Worm (Caenorhabditis elegans) whole organism, young adult: ENCODE measurements around the gene F41H10.5.

Experiments
- B0035.1 ChIP-seq: sonication (generic microtip); optimal IDR thresholded peaks from 2 replicates; lab custom pipeline; 2016; ENCODE audit warnings: missing genetic modification characterization, mild to moderate bottlenecking, missing compliant biosample characterization, missing genotype, missing genetic modification reagents
- F10E7.11 ChIP-seq: sonication (generic microtip); optimal IDR thresholded peaks from 2 replicates; lab custom pipeline; 2017; ENCODE audit warnings: mild to moderate bottlenecking, missing genetic modification characterization, moderate library complexity, missing compliant biosample characterization
- F33H1.4 ChIP-seq: fragments of 200-800 bp; sonication (Bioruptor generic); IDR thresholded peaks from 2 replicates; pipeline ENCODE4 v1.3.6; 2022; ENCODE audit warnings: missing genetic modification reagents, missing genetic modification characterization, missing compliant biosample characterization
- F57C9.4 ChIP-seq: sonication (generic microtip); optimal IDR thresholded peaks from 2 replicates; lab custom pipeline; 2017; ENCODE audit warnings: mild to moderate bottlenecking, missing genetic modification characterization, missing compliant biosample characterization
- K11D2.4 ChIP-seq: fragments of 200-800 bp; sonication (Bioruptor generic); IDR thresholded peaks from 2 replicates; pipeline ENCODE4 v1.3.6; 2022; ENCODE audit warnings: missing genetic modification reagents, missing genetic modification characterization, missing compliant biosample characterization
- Y56A3A.18 ChIP-seq: fragments of 200-800 bp; sonication (Bioruptor generic); IDR thresholded peaks from 2 replicates; pipeline ENCODE4 v1.3.6; 2022; ENCODE audit warnings: missing genetic modification reagents, missing genetic modification characterization, missing compliant biosample characterization
- Y67H2A.10 ChIP-seq: fragments of 200-800 bp; sonication (Bioruptor generic); conservative IDR thresholded peaks from 2 replicates; pipeline ENCODE4 v1.3.6; 2022; ENCODE audit warnings: missing genetic modification reagents, missing genetic modification characterization, missing compliant biosample characterization
- Y95B8A.8 ChIP-seq: fragments of 200-800 bp; sonication (Bioruptor generic); IDR thresholded peaks from 2 replicates; pipeline ENCODE4 v1.3.6; 2022; ENCODE audit warnings: missing genetic modification reagents, missing genetic modification characterization, missing compliant biosample characterization
- aptf-3 ChIP-seq: fragments of 200-800 bp; sonication (Bioruptor generic); IDR thresholded peaks from 2 replicates; pipeline ENCODE4 v1.3.6; 2022; ENCODE audit warnings: missing genetic modification characterization, missing compliant biosample characterization
- ccch-3 ChIP-seq: fragments of 200-800 bp; sonication (Bioruptor generic); optimal IDR thresholded peaks from 2 replicates; lab custom pipeline; 2018; ENCODE audit warnings: mild to moderate bottlenecking, missing genetic modification characterization, missing compliant biosample characterization
- ceh-40 ChIP-seq: fragments of 200-800 bp; sonication (Bioruptor generic); IDR thresholded peaks from 2 replicates; pipeline ENCODE4 v1.3.6; 2022; ENCODE audit warnings: missing genetic modification characterization, missing compliant biosample characterization
- ceh-91 ChIP-seq: fragments of 200-800 bp; sonication (Bioruptor generic); IDR thresholded peaks from 2 replicates; pipeline ENCODE4 v1.3.6; 2022; ENCODE audit warnings: missing genetic modification reagents, missing genetic modification characterization, missing compliant biosample characterization
- chd-7 ChIP-seq: sonication (generic microtip); optimal IDR thresholded peaks from 2 replicates; lab custom pipeline; 2016; ENCODE audit warnings: mild to moderate bottlenecking, missing genetic modification characterization, moderate library complexity, missing compliant biosample characterization
- dpl-1 ChIP-seq: fragments of 150-350 bp; optimal IDR thresholded peaks from 2 replicates; lab custom pipeline; 2014; ENCODE audit warnings: missing biosample characterization, missing genetic modification reagents, missing genetic modification characterization
- efl-1 ChIP-seq: fragments of 150-350 bp; optimal IDR thresholded peaks from 2 replicates; lab custom pipeline; 2014; ENCODE audit warnings: missing biosample characterization, missing genetic modification reagents, missing genetic modification characterization
- egl-18 ChIP-seq: fragments of 200-800 bp; sonication (Bioruptor generic); IDR thresholded peaks from 2 replicates; pipeline ENCODE4 v1.3.6; 2022; ENCODE audit warnings: missing genetic modification reagents, missing genetic modification characterization, missing compliant biosample characterization
- hmg-20 ChIP-seq: fragments of 200-800 bp; sonication (Bioruptor generic); IDR thresholded peaks from 2 replicates; pipeline ENCODE4 v1.3.6; 2022; ENCODE audit warnings: missing genetic modification reagents, missing genetic modification characterization, missing compliant biosample characterization
- hrde-1 ChIP-seq: sonication (generic microtip); optimal IDR thresholded peaks from 2 replicates; lab custom pipeline; 2016; ENCODE audit warnings: missing genetic modification characterization, mild to moderate bottlenecking, missing compliant biosample characterization, moderate library complexity, missing genotype, missing genetic modification reagents, borderline replicate concordance
- lir-1 ChIP-seq: fragments of 200-800 bp; sonication (Bioruptor generic); conservative IDR thresholded peaks from 2 replicates; pipeline ENCODE4 v1.3.6; 2022; ENCODE audit warnings: missing genetic modification reagents, missing genetic modification characterization, missing compliant biosample characterization
- lsl-1 ChIP-seq: fragments of 200-800 bp; sonication (Bioruptor generic); optimal IDR thresholded peaks from 2 replicates; lab custom pipeline; 2018; ENCODE audit warnings: mild to moderate bottlenecking, missing genetic modification characterization, moderate library complexity, missing compliant biosample characterization
- lsy-27 ChIP-seq: sonication (generic microtip); optimal IDR thresholded peaks from 2 replicates; lab custom pipeline; 2017; ENCODE audit warnings: missing genetic modification characterization, mild to moderate bottlenecking, missing compliant biosample characterization, antibody characterized with exemption, missing genotype, borderline replicate concordance; ENCODE audit not compliant: insufficient read depth
- madf-10 ChIP-seq: sonication (generic microtip); optimal IDR thresholded peaks from 2 replicates; lab custom pipeline; 2016; ENCODE audit warnings: mild to moderate bottlenecking, missing genetic modification characterization, missing compliant biosample characterization
- madf-3 ChIP-seq: fragments of 200-800 bp; sonication (Bioruptor generic); IDR thresholded peaks from 2 replicates; pipeline ENCODE4 v1.3.6; 2022; ENCODE audit warnings: missing genetic modification reagents, missing genetic modification characterization, missing compliant biosample characterization
- madf-6 ChIP-seq: fragments of 200-800 bp; sonication (Bioruptor generic); IDR thresholded peaks from 2 replicates; pipeline ENCODE4 v1.3.6; 2022; ENCODE audit warnings: missing genetic modification reagents, missing genetic modification characterization, missing compliant biosample characterization
- mes-4 ChIP-seq: sonication (generic microtip); optimal IDR thresholded peaks from 2 replicates; lab custom pipeline; 2016; ENCODE audit warnings: missing genotype, missing genetic modification characterization, missing compliant biosample characterization
- mxl-1 ChIP-seq: sonication (generic microtip); optimal IDR thresholded peaks from 2 replicates; lab custom pipeline; 2016; ENCODE audit warnings: missing genetic modification characterization, missing compliant biosample characterization
- nfya-2 ChIP-seq: fragments of 200-800 bp; sonication (Bioruptor generic); IDR thresholded peaks from 2 replicates; pipeline ENCODE4 v1.3.6; 2022; ENCODE audit warnings: missing genetic modification reagents, missing genetic modification characterization, missing compliant biosample characterization
- pha-4 ChIP-seq: fragments of 150-350 bp; sonication (generic microtip); optimal IDR thresholded peaks from 2 replicates; lab custom pipeline; 2014; ENCODE audit warnings: missing biosample characterization, missing genetic modification reagents, missing genetic modification characterization
- rcor-1 ChIP-seq: fragments of 200-800 bp; sonication (Bioruptor generic); IDR thresholded peaks from 2 replicates; pipeline ENCODE4 v1.3.6; 2022; ENCODE audit warnings: missing genetic modification reagents, missing genetic modification characterization, missing compliant biosample characterization
- rec-8 ChIP-seq, 2 experiments: sonication (generic microtip); optimal IDR thresholded peaks; 2 replicates each; lab custom pipeline; 2016; ENCODE audit warnings: mild to moderate bottlenecking in 2 of 2, missing genetic modification characterization in 2 of 2, missing genetic modification reagents in 2 of 2, missing genotype in 2 of 2, missing biosample characterization in 1 of 2, missing compliant biosample characterization in 1 of 2, moderate library complexity in 1 of 2
- sdz-38 ChIP-seq: sonication (generic microtip); optimal IDR thresholded peaks from 2 replicates; lab custom pipeline; 2016; ENCODE audit warnings: missing genotype, missing genetic modification characterization, missing compliant biosample characterization
- snpc-1.3 ChIP-seq: sonication (generic microtip); optimal IDR thresholded peaks from 2 replicates; lab custom pipeline; 2017; ENCODE audit warnings: missing genetic modification characterization, mild to moderate bottlenecking, missing compliant biosample characterization, antibody characterized with exemption, moderate library complexity, missing genotype, missing genetic modification reagents; ENCODE audit not compliant: insufficient read depth
- somi-1 ChIP-seq: fragments of 200-800 bp; sonication (Bioruptor generic); optimal IDR thresholded peaks from 2 replicates; lab custom pipeline; 2018; ENCODE audit warnings: mild to moderate bottlenecking, missing genetic modification characterization, missing compliant biosample characterization
- tbp1 ChIP-seq: fragments of 200-800 bp; sonication (Bioruptor generic); optimal IDR thresholded peaks from 2 replicates; lab custom pipeline; 2018; ENCODE audit warnings: mild to moderate bottlenecking, missing genetic modification characterization, missing compliant biosample characterization
- tbx-9 ChIP-seq: sonication (generic microtip); optimal IDR thresholded peaks from 2 replicates; lab custom pipeline; 2016; ENCODE audit warnings: borderline replicate concordance, missing genetic modification characterization, inconsistent platforms, missing compliant biosample characterization
- unc-62 ChIP-seq: fragments of 150-350 bp; optimal IDR thresholded peaks from 2 replicates; lab custom pipeline; 2014; ENCODE audit warnings: missing biosample characterization, missing genetic modification reagents, missing genetic modification characterization

Gene F41H10.5

ce11 chrIV:5400609-5401008 is 39.9 kb downstream of the F41H10.5 start, which contains the start of gene ZK616.1:
TSS of gene ZK616.1 (plus strand) at chrIV:5400909.
- no peak for TF ChIP-seq rcor-1
- TF ChIP-seq madf-3 (GFP tag; lab: Robert Waterston, UW) = no peak
- no peak for TF ChIP-seq chd-7 (tag; lab: Kevin White, UChicago)
- no peak for TF ChIP-seq madf-10 (tag; lab: Kevin White, UChicago)
- TF ChIP-seq somi-1 (GFP tag; lab: Kevin White, UChicago) = no peak
- TF ChIP-seq mxl-1 = no peak
- TF ChIP-seq rec-8 (tag; optimal IDR thresholded peaks at IDR 0.05; lab: Kevin White, UChicago) = no peak
- TF ChIP-seq F10E7.11 (tag; lab: Kevin White, UChicago) = no peak
- TF ChIP-seq sdz-38 (tag; lab: Kevin White, UChicago) = no peak

- TF ChIP-seq hmg-20 (GFP tag; lab: Robert Waterston, UW) (no peak), hrde-1 (tag; lab: Kevin White, UChicago) (no peak), F57C9.4 (no peak), lsl-1 (GFP tag; lab: Kevin White, UChicago) (no peak), B0035.1 (tag; lab: Kevin White, UChicago) (no peak), K11D2.4 (GFP tag; lab: Robert Waterston, UW) (no peak), Y56A3A.18 (GFP tag; lab: Robert Waterston, UW) (no peak), egl-18 (GFP tag; lab: Robert Waterston, UW) (no peak), dpl-1 (GFP tag; lab: Kevin White, UChicago) (no peak), aptf-3 (GFP tag; lab: Robert Waterston, UW) (no peak), efl-1 (GFP tag; lab: Kevin White, UChicago) (no peak), sdz-38 (tag; lab: Kevin White, UChicago) (no peak), Y67H2A.10 (GFP tag; lab: Robert Waterston, UW) (no peak), ceh-40 (GFP tag; lab: Robert Waterston, UW) (no peak), pha-4 (tag; lab: Kevin White, UChicago) (no peak), tbx-9 (no peak), tbp1 (GFP tag; lab: Kevin White, UChicago) (no peak)
These were observed 44.6 kb downstream of the F41H10.5 start, which contains the start of gene ZK616.61 for ce11 chrIV:5405345-5405744. TSS of gene ZK616.61 (plus strand) at chrIV:5405645.

ce11 chrIV:5409112-5409511 is 48.4 kb downstream of the F41H10.5 start:
- TF ChIP-seq unc-62 (GFP tag; lab: Kevin White, UChicago) = no peak
- no peak for TF ChIP-seq F33H1.4 (GFP tag; lab: Robert Waterston, UW)
- TF ChIP-seq madf-6 (GFP tag; lab: Robert Waterston, UW) = no peak
- TF ChIP-seq ccch-3 = no peak
- TF ChIP-seq lir-1 (GFP tag; lab: Robert Waterston, UW) = no peak
- TF ChIP-seq ceh-91 (GFP tag; lab: Robert Waterston, UW) = no peak
- no peak for TF ChIP-seq Y95B8A.8
- TF ChIP-seq mes-4 (tag; lab: Kevin White, UChicago) = no peak
- TF ChIP-seq mxl-1 = no peak
- TF ChIP-seq, all 124 proteins: peak for 0

- TF ChIP-seq lsy-27 (tag; lab: Kevin White, UChicago) (no peak), snpc-1.3 (tag; lab: Kevin White, UChicago) (no peak), nfya-2 (no peak)
These were observed 50.4 kb downstream of the F41H10.5 start, which contains the start of gene ZK616.65 for ce11 chrIV:5411120-5411519. TSS of gene ZK616.65 (minus strand) at chrIV:5411220.
